Worm (Caenorhabditis elegans) whole organism, L4 larva: Measurements from ENCODE around the gene wdr-48.

Experiments used
- F10B5.3 ChIP-seq: sonication (generic microtip); optimal IDR thresholded peaks from 2 replicates; lab custom pipeline; 2016; ENCODE audit warnings: mild to moderate bottlenecking, missing genetic modification characterization, missing compliant biosample characterization
- F26F4.8 ChIP-seq: fragments of 200-800 bp; sonication (Bioruptor generic); conservative IDR thresholded peaks from 2 replicates; pipeline ENCODE4 v1.3.6; 2022; ENCODE audit warnings: missing genetic modification characterization, missing compliant biosample characterization
- F37D6.2 ChIP-seq: sonication (generic microtip); optimal IDR thresholded peaks from 2 replicates; lab custom pipeline; 2016; ENCODE audit warnings: mild to moderate bottlenecking, missing genetic modification characterization, missing compliant biosample characterization
- F49E8.2 ChIP-seq: sonication (generic microtip); optimal IDR thresholded peaks from 2 replicates; lab custom pipeline; 2016; ENCODE audit warnings: missing compliant biosample characterization, mild to moderate bottlenecking, missing genetic modification characterization, borderline replicate concordance
- R02D3.7 ChIP-seq: fragments of 150-350 bp; sonication (generic microtip); optimal IDR thresholded peaks from 3 replicates; lab custom pipeline; 2014; ENCODE audit warnings: missing biosample characterization, missing genetic modification characterization
- T26A8.4 ChIP-seq: fragments of 200-800 bp; sonication (Bioruptor generic); IDR thresholded peaks from 2 replicates; pipeline ENCODE4 v1.3.6; 2022; ENCODE audit warnings: missing genetic modification characterization, missing compliant biosample characterization
- Y105C5A.15 ChIP-seq: fragments of 200-800 bp; sonication (Bioruptor generic); IDR thresholded peaks from 2 replicates; pipeline ENCODE4 v1.3.6; 2022; ENCODE audit warnings: missing genetic modification characterization, missing compliant biosample characterization
- Y48G9A.11 ChIP-seq: fragments of 200-800 bp; sonication (Bioruptor generic); IDR thresholded peaks from 2 replicates; pipeline ENCODE4 v1.3.6; 2022; ENCODE audit warnings: missing genetic modification reagents, missing genetic modification characterization, missing compliant biosample characterization
- ZK546.5 ChIP-seq, 2 experiments: sonication (generic microtip); optimal IDR thresholded peaks; 2 replicates each; lab custom pipeline; 2017; ENCODE audit warnings: missing biosample characterization in 2 of 2, missing genetic modification characterization in 2 of 2
- aly-2 ChIP-seq: sonication (generic microtip); optimal IDR thresholded peaks from 2 replicates; lab custom pipeline; 2018; ENCODE audit warnings: missing biosample characterization, missing genetic modification characterization
- ama-1 ChIP-seq: fragments of 150-350 bp; optimal IDR thresholded peaks from 2 replicates; lab custom pipeline; 2014; ENCODE audit warnings: inconsistent platforms, mixed read lengths
- ceh-28 ChIP-seq: fragments of 150-350 bp; optimal IDR thresholded peaks from 2 replicates; lab custom pipeline; 2014; ENCODE audit warnings: missing biosample characterization, missing genetic modification reagents, missing genetic modification characterization
- ceh-82 ChIP-seq: sonication (generic microtip); optimal IDR thresholded peaks from 2 replicates; lab custom pipeline; 2017; ENCODE audit warnings: missing biosample characterization, missing genetic modification characterization
- ces-1 ChIP-seq: fragments of 150-350 bp; sonication (generic microtip); optimal IDR thresholded peaks from 4 replicates; lab custom pipeline; 2014; ENCODE audit warnings: missing biosample characterization, missing genetic modification reagents, missing genetic modification characterization
- cey-2 ChIP-seq: sonication (generic microtip); optimal IDR thresholded peaks from 3 replicates; lab custom pipeline; 2017; ENCODE audit warnings: missing genetic modification characterization, mild to moderate bottlenecking, missing compliant biosample characterization, antibody characterized with exemption, borderline replicate concordance; ENCODE audit not compliant: insufficient read depth
- ctbp-1 ChIP-seq: fragments of 200-800 bp; sonication (Bioruptor generic); IDR thresholded peaks from 2 replicates; pipeline ENCODE4 v1.3.6; 2022; ENCODE audit warnings: missing genetic modification reagents, missing genetic modification characterization, missing compliant biosample characterization
- dmd-9 ChIP-seq: fragments of 200-800 bp; sonication (Bioruptor generic); IDR thresholded peaks from 2 replicates; pipeline ENCODE4 v1.3.6; 2022; ENCODE audit warnings: missing genetic modification reagents, missing genetic modification characterization, missing compliant biosample characterization
- dpl-1 ChIP-seq: fragments of 150-350 bp; optimal IDR thresholded peaks from 2 replicates; lab custom pipeline; 2014; ENCODE audit warnings: missing biosample characterization, missing genetic modification reagents, missing genetic modification characterization
- duxl-1 ChIP-seq: sonication (generic microtip); optimal IDR thresholded peaks from 2 replicates; lab custom pipeline; 2016; ENCODE audit warnings: mild to moderate bottlenecking, missing genetic modification characterization, moderate library complexity, missing compliant biosample characterization; ENCODE audit not compliant: poor library complexity
- dve-1 ChIP-seq: sonication (generic microtip); optimal IDR thresholded peaks from 2 replicates; lab custom pipeline; 2017; ENCODE audit warnings: antibody characterized with exemption, mild to moderate bottlenecking, missing genetic modification characterization, missing compliant biosample characterization; ENCODE audit not compliant: insufficient read depth
- egl-27 ChIP-seq: sonication (generic microtip); optimal IDR thresholded peaks from 3 replicates; lab custom pipeline; 2017; ENCODE audit warnings: missing biosample characterization, missing genetic modification reagents, missing genetic modification characterization
- fkh-10 ChIP-seq: fragments of 150-350 bp; optimal IDR thresholded peaks from 2 replicates; lab custom pipeline; 2014; ENCODE audit warnings: missing biosample characterization, missing genetic modification reagents, missing genetic modification characterization
- hlh-11 ChIP-seq: fragments of 200-800 bp; sonication (Bioruptor generic); optimal IDR thresholded peaks from 2 replicates; lab custom pipeline; 2018; ENCODE audit warnings: mild to moderate bottlenecking, missing genetic modification characterization, missing compliant biosample characterization
- hlh-30 ChIP-seq: sonication (generic microtip); optimal IDR thresholded peaks from 2 replicates; lab custom pipeline; 2017; ENCODE audit warnings: antibody characterized with exemption, mild to moderate bottlenecking, missing genetic modification characterization, missing compliant biosample characterization; ENCODE audit not compliant: insufficient read depth
- jun-1 ChIP-seq: fragments of 150-350 bp; optimal IDR thresholded peaks from 2 replicates; lab custom pipeline; 2014; ENCODE audit warnings: missing biosample characterization, missing genetic modification reagents, missing genetic modification characterization
- lim-7 ChIP-seq: fragments of 200-800 bp; sonication (Bioruptor generic); IDR thresholded peaks from 2 replicates; pipeline ENCODE4 v1.3.6; 2022; ENCODE audit warnings: missing genetic modification characterization, missing compliant biosample characterization
- lin-13 ChIP-seq: fragments of 150-350 bp; optimal IDR thresholded peaks from 2 replicates; lab custom pipeline; 2014; ENCODE audit warnings: missing biosample characterization, missing genetic modification reagents, missing genetic modification characterization
- lin-39 ChIP-seq: fragments of 150-350 bp; optimal IDR thresholded peaks from 2 replicates; lab custom pipeline; 2014; ENCODE audit warnings: missing biosample characterization, missing genetic modification reagents, missing genetic modification characterization
- mdt-29 ChIP-seq: fragments of 200-800 bp; sonication (Bioruptor generic); IDR thresholded peaks from 2 replicates; pipeline ENCODE4 v1.3.6; 2022; ENCODE audit warnings: missing genetic modification reagents, missing genetic modification characterization, missing compliant biosample characterization
- mxl-3 ChIP-seq: fragments of 200-800 bp; sonication (Bioruptor generic); optimal IDR thresholded peaks from 2 replicates; lab custom pipeline; 2018; ENCODE audit warnings: mild to moderate bottlenecking, missing genetic modification characterization, missing compliant biosample characterization
- nhr-10 ChIP-seq: fragments of 150-350 bp; optimal IDR thresholded peaks from 2 replicates; lab custom pipeline; 2014; ENCODE audit warnings: missing biosample characterization, missing genetic modification characterization
- nhr-102 ChIP-seq: sonication (generic microtip); optimal IDR thresholded peaks from 2 replicates; lab custom pipeline; 2016; ENCODE audit warnings: mild to moderate bottlenecking, missing genetic modification characterization, moderate library complexity, missing compliant biosample characterization
- nhr-11 ChIP-seq: fragments of 150-350 bp; optimal IDR thresholded peaks from 2 replicates; lab custom pipeline; 2014; ENCODE audit warnings: missing biosample characterization, missing genetic modification characterization
- nhr-237 ChIP-seq: sonication (generic microtip); optimal IDR thresholded peaks from 2 replicates; lab custom pipeline; 2017; ENCODE audit warnings: missing biosample characterization, missing genetic modification characterization
- nhr-25 ChIP-seq: sonication (generic microtip); optimal IDR thresholded peaks from 2 replicates; lab custom pipeline; 2017; ENCODE audit warnings: missing genetic modification characterization, mild to moderate bottlenecking, missing compliant biosample characterization, antibody characterized with exemption, moderate library complexity, borderline replicate concordance; ENCODE audit not compliant: insufficient read depth
- nhr-28 ChIP-seq: fragments of 150-350 bp; optimal IDR thresholded peaks from 2 replicates; lab custom pipeline; 2014; ENCODE audit warnings: missing biosample characterization, missing genetic modification characterization
- nhr-48 ChIP-seq: sonication (generic microtip); optimal IDR thresholded peaks from 2 replicates; lab custom pipeline; 2016; ENCODE audit warnings: mild to moderate bottlenecking, missing genetic modification characterization, missing compliant biosample characterization
- php-3 ChIP-seq: fragments of 200-800 bp; sonication (Bioruptor generic); IDR thresholded peaks from 2 replicates; pipeline ENCODE4 v1.3.6; 2022; ENCODE audit warnings: missing genetic modification reagents, missing genetic modification characterization, missing compliant biosample characterization
- rbr-2 ChIP-seq: sonication (generic microtip); optimal IDR thresholded peaks from 2 replicates; lab custom pipeline; 2016; ENCODE audit warnings: missing genotype, missing genetic modification characterization, missing compliant biosample characterization
- sdz-12 ChIP-seq: fragments of 200-800 bp; sonication (Bioruptor generic); optimal IDR thresholded peaks from 2 replicates; lab custom pipeline; 2018; ENCODE audit warnings: mild to moderate bottlenecking, missing genetic modification characterization, missing compliant biosample characterization
- set-16 ChIP-seq: fragments of 200-800 bp; sonication (Bioruptor generic); IDR thresholded peaks from 2 replicates; pipeline ENCODE4 v1.3.6; 2022; ENCODE audit warnings: missing genetic modification reagents, missing genetic modification characterization, missing compliant biosample characterization
- skn-1 ChIP-seq: fragments of 150-350 bp; optimal IDR thresholded peaks from 2 replicates; lab custom pipeline; 2014; ENCODE audit warnings: missing biosample characterization, missing genetic modification characterization
- snpc-4 ChIP-seq: fragments of 150-350 bp; optimal IDR thresholded peaks from 2 replicates; lab custom pipeline; 2014; ENCODE audit warnings: missing biosample characterization, missing genetic modification characterization
- spr-1 ChIP-seq: sonication (generic microtip); optimal IDR thresholded peaks from 2 replicates; lab custom pipeline; 2016; ENCODE audit warnings: mild to moderate bottlenecking, missing genetic modification characterization, missing compliant biosample characterization
- tag-97 ChIP-seq: fragments of 200-800 bp; sonication (Bioruptor generic); IDR thresholded peaks from 2 replicates; pipeline ENCODE4 v1.3.6; 2022; ENCODE audit warnings: missing genetic modification characterization, missing compliant biosample characterization
- unc-39 ChIP-seq: sonication (generic microtip); optimal IDR thresholded peaks from 2 replicates; lab custom pipeline; 2017; ENCODE audit warnings: missing biosample characterization, missing genetic modification characterization
- zag-1 ChIP-seq: fragments of 150-350 bp; optimal IDR thresholded peaks from 2 replicates; lab custom pipeline; 2014; ENCODE audit warnings: missing biosample characterization, missing genetic modification characterization
- zfp-2 ChIP-seq: sonication (generic microtip); optimal IDR thresholded peaks from 2 replicates; lab custom pipeline; 2016; ENCODE audit warnings: mild to moderate bottlenecking, missing genetic modification characterization, missing compliant biosample characterization
- ztf-7 ChIP-seq: fragments of 150-350 bp; optimal IDR thresholded peaks from 2 replicates; lab custom pipeline; 2014; ENCODE audit warnings: missing biosample characterization, missing genetic modification characterization

The wdr-48 gene

DNA sequence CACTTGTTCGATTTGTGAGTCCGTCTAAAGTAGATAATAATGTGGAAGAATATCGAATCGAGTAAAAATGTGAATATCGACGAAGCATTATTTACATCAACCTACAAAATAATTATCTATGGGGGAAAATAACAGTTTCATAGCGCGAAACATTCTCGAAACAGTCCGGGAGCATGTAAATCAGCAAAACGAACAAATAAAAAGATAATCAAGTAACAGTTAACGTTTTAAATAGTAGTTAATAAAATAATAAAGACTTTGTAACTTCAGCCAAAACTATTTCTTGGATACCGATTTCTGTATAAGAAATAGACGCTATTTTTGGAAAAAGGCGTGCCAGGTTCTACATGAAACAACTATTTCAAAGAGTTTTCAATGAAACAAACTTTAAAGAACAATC lies 10.6 kb upstream of the wdr-48 start, which contains the start of gene mlcd-1:
TSS of gene mlcd-1 (minus strand) at position 101 of the 400 bp plus-strand sequence.
- no peak for TF ChIP-seq lin-13 (GFP tag; lab: Kevin White, UChicago)
- no peak for TF ChIP-seq lim-7 (GFP tag; lab: Robert Waterston, UW)
- no peak for TF ChIP-seq nhr-102 (tag; lab: Kevin White, UChicago)
- TF ChIP-seq rbr-2: no peak
- TF ChIP-seq dpl-1 (GFP tag; lab: Kevin White, UChicago): no peak
- TF ChIP-seq unc-39 (tag; lab: Kevin White, UChicago): no peak
- TF ChIP-seq F49E8.2 (tag; lab: Kevin White, UChicago): no peak
- TF ChIP-seq set-16: no peak
- no peak for TF ChIP-seq fkh-10 (GFP tag; lab: Kevin White, UChicago)
- TF ChIP-seq, all 104 proteins: peak for 0

DNA sequence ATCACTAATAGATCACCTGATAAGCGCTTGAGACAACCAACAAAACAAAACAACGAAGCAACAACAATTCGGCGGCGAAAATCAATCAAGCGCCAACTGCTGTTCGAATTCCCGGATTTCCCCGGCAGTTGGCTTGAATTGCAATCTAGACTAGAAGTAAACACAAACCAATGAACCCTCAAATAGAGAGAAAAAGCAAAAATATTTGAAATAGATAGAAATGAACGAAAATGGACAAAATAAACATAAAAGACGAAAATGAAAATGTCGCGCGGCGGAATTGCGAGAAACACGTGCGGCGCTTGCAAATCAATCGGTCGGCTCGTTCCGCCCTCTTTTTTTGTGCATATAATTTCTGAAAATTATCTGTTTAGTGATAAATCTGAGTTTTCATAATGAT lies 10.2 kb upstream of the wdr-48 start, which contains the start of gene idhg-1:
TSS of gene idhg-1 (plus strand) at position 343 of the 400 bp plus-strand sequence.
- TF ChIP-seq aly-2 (tag; lab: Kevin White, UChicago) (no peak), nhr-10 (tag; lab: Kevin White, UChicago) (no peak), nhr-237 (tag; lab: Kevin White, UChicago) (no peak), mxl-3 (peak; percentile 20), fkh-10 (GFP tag; lab: Kevin White, UChicago) (peak; percentile 13), mdt-29 (GFP tag; lab: Robert Waterston, UW) (no peak), ceh-28 (tag; lab: Kevin White, UChicago) (no peak), nhr-11 (tag; lab: Kevin White, UChicago) (peak; percentile 71), nhr-48 (tag; lab: Kevin White, UChicago) (peak; percentile 31), Y105C5A.15 (GFP tag; lab: Robert Waterston, UW) (no peak), sdz-12 (GFP tag; lab: Kevin White, UChicago) (no peak), Y48G9A.11 (GFP tag; lab: Robert Waterston, UW) (no peak), tag-97 (GFP tag; lab: Robert Waterston, UW) (no peak), zag-1 (tag; lab: Kevin White, UChicago) (no peak), F37D6.2 (tag; lab: Kevin White, UChicago) (peak; percentile 35), dve-1 (tag; lab: Kevin White, UChicago) (peak; percentile 78), duxl-1 (peak; percentile 70), hlh-11 (peak; percentile 57), ZK546.5 (tag; optimal IDR thresholded peaks at IDR 0.05; lab: Kevin White, UChicago) (no peak), set-16 (no peak), cey-2 (tag; lab: Kevin White, UChicago) (no peak), F10B5.3 (tag; lab: Kevin White, UChicago) (no peak), ztf-7 (tag; lab: Kevin White, UChicago) (peak; percentile 8), lin-39 (tag; lab: Kevin White, UChicago) (no peak), jun-1 (tag; lab: Kevin White, UChicago) (no peak), zfp-2 (tag; lab: Kevin White, UChicago) (no peak), dmd-9 (GFP tag; lab: Robert Waterston, UW) (no peak), spr-1 (tag; lab: Kevin White, UChicago) (no peak), skn-1 (tag; lab: Kevin White, UChicago) (no peak), php-3 (GFP tag; lab: Robert Waterston, UW) (no peak), T26A8.4 (GFP tag; lab: Robert Waterston, UW) (peak; percentile 76; the same call in 1 of the 2 replicates), ces-1 (GFP tag; lab: Kevin White, UChicago) (no peak), ama-1 (lab: Kevin White, UChicago) (no peak), egl-27 (no peak), unc-39 (tag; lab: Kevin White, UChicago) (no peak), hlh-30 (peak; percentile 58), nhr-28 (tag; lab: Kevin White, UChicago) (peak; percentile 24), snpc-4 (tag; lab: Kevin White, UChicago) (no peak), dpl-1 (GFP tag; lab: Kevin White, UChicago) (peak; percentile 60), F49E8.2 (tag; lab: Kevin White, UChicago) (no peak), R02D3.7 (no peak), F26F4.8 (GFP tag; lab: Robert Waterston, UW) (no peak), ctbp-1 (GFP tag; lab: Robert Waterston, UW) (no peak), ceh-82 (tag; lab: Kevin White, UChicago) (no peak), nhr-25 (tag; lab: Kevin White, UChicago) (no peak)
